Fruit fly (Drosophila melanogaster): ENCODE measurements around the gene stai.

The stai gene

dm6 chr2L:6062382-6063082 is 37.6 kb upstream of the stai start, which contains the start of the genes ND-51 and CG13994 (continued):
- TF ChIP-seq B-H1 (GFP tag; IDR thresholded peaks at IDR 0.05) (peak; percentile 70), CG7372 (GFP tag; IDR thresholded peaks at IDR 0.05) (peak; percentile 83), ftz-f1 (GFP tag; optimal IDR thresholded peaks at IDR 0.05) (peak; percentile 35), CG15011 (GFP tag; optimal IDR thresholded peaks at IDR 0.05) (no peak), Atf3 (GFP tag; optimal IDR thresholded peaks at IDR 0.05) (peak; percentile 52), slou (GFP tag; optimal IDR thresholded peaks at IDR 0.05) (peak; percentile 84), CG18599 (GFP tag; optimal IDR thresholded peaks at IDR 0.05) (peak; percentile 86), CG1529 (GFP tag; optimal IDR thresholded peaks at IDR 0.05) (peak; percentile 48), CG13424 (tag; optimal IDR thresholded peaks at IDR 0.05) (peak; percentile 82), E2f1 (GFP tag; IDR thresholded peaks at IDR 0.05) (peak; percentile 75), HLH54F (GFP tag; optimal IDR thresholded peaks at IDR 0.05) (peak; percentile 84), Camta (GFP tag; optimal IDR thresholded peaks at IDR 0.05) (peak; percentile 88), ATbp (GFP tag; optimal IDR thresholded peaks at IDR 0.05) (no peak), gem (tag; optimal IDR thresholded peaks at IDR 0.05) (peak; percentile 85), tna (GFP tag; IDR thresholded peaks at IDR 0.05; ENCODE audit: partially characterized antibody) (no peak), ac (GFP tag; optimal IDR thresholded peaks at IDR 0.05) (peak; percentile 45), CG34422 (GFP tag; IDR thresholded peaks at IDR 0.05) (peak; percentile 86), Deaf1 (tag; optimal IDR thresholded peaks at IDR 0.05) (no peak), Fer1 (GFP tag; optimal IDR thresholded peaks at IDR 0.05) (peak; percentile 79), CG6254 (GFP tag; optimal IDR thresholded peaks at IDR 0.05) (peak; percentile 63), gt (GFP tag; IDR thresholded peaks at IDR 0.05) (no peak), NFAT (GFP tag; IDR thresholded peaks at IDR 0.05) (peak; percentile 85), CG11093 (GFP tag; IDR thresholded peaks at IDR 0.05) (peak; percentile 71; the same call in 2 of the 3 replicates), CG3163 (GFP tag; optimal IDR thresholded peaks at IDR 0.05) (peak; percentile 68), Stat92E (GFP tag; optimal IDR thresholded peaks at IDR 0.05) (peak in 1 of 3 experiments; percentile 34), hth (optimal IDR thresholded peaks at IDR 0.05) (no peak), CG6813 (GFP tag; optimal IDR thresholded peaks at IDR 0.05) (peak; percentile 47), CG8924 (tag; optimal IDR thresholded peaks at IDR 0.05) (peak; percentile 78), Sox102F (GFP tag; optimal IDR thresholded peaks at IDR 0.05) (peak; percentile 83), tio (GFP tag; optimal IDR thresholded peaks at IDR 0.05) (no peak), CG30020 (tag; optimal IDR thresholded peaks at IDR 0.05) (peak; percentile 97), BtbVII (GFP tag; optimal IDR thresholded peaks at IDR 0.05) (peak; percentile 55), Hand (GFP tag; optimal IDR thresholded peaks at IDR 0.05) (no peak), Scr (GFP tag; IDR thresholded peaks at IDR 0.05; ENCODE audit: partially characterized antibody) (peak; percentile 44; the same call in 1 of the 2 replicates), CG9609 (GFP tag; optimal IDR thresholded peaks at IDR 0.05) (peak; percentile 82), CG14667 (GFP tag; IDR thresholded peaks at IDR 0.05) (peak; percentile 64), CG17829 (tag; optimal IDR thresholded peaks at IDR 0.05) (peak; percentile 88), tap (tag; optimal IDR thresholded peaks at IDR 0.05) (no peak), ranshi (GFP tag; IDR thresholded peaks at IDR 0.05) (peak; percentile 87), Fer3 (tag; optimal IDR thresholded peaks at IDR 0.05) (peak; percentile 83), NK7.1 (GFP tag; optimal IDR thresholded peaks at IDR 0.05) (peak; percentile 57), repo (GFP tag; optimal IDR thresholded peaks at IDR 0.05) (peak; percentile 78), CG4360 (GFP tag; IDR thresholded peaks at IDR 0.05) (0 out of 2 replicates have a peak, but pooled peaks have one; percentile 45), Atf-2 (GFP tag; optimal IDR thresholded peaks at IDR 0.05) (peak; percentile 85), CG6765 (GFP tag; optimal IDR thresholded peaks at IDR 0.05) (no peak), exex (tag; optimal IDR thresholded peaks at IDR 0.05) (peak; percentile 73), bab2 (GFP tag; optimal IDR thresholded peaks at IDR 0.05) (peak; percentile 91), Hsf (GFP tag; optimal IDR thresholded peaks at IDR 0.05) (peak; percentile 91), dpn (GFP tag; optimal IDR thresholded peaks at IDR 0.05) (peak; percentile 84 to 87)

Measured in whole organism, embryonic.